Fruit fly (Drosophila melanogaster) whole organism, prepupa: ENCODE data around the gene mRpL22.

Source experiments
- CG11902 ChIP-seq: fragments of 200-800 bp; sonication (Bioruptor generic); optimal IDR thresholded peaks from 3 replicates; lab custom pipeline; 2016; ENCODE audit warnings: missing biosample characterization, missing genetic modification characterization
- CG1621 ChIP-seq: fragments of 200-800 bp; sonication (Bioruptor generic); optimal IDR thresholded peaks from 3 replicates; lab custom pipeline; 2018; ENCODE audit warnings: missing biosample characterization, mild to moderate bottlenecking, missing genetic modification characterization
- CG3032 ChIP-seq: fragments of 200-800 bp; optimal IDR thresholded peaks from 2 replicates; lab custom pipeline; 2019; ENCODE audit warnings: missing biosample characterization, mild to moderate bottlenecking, missing genetic modification characterization, moderate library complexity
- CG31627 ChIP-seq: fragments of 200-800 bp; sonication (Bioruptor generic); optimal IDR thresholded peaks from 3 replicates; lab custom pipeline; 2016; ENCODE audit warnings: missing biosample characterization, missing genetic modification characterization
- CG34406 ChIP-seq: fragments of 200-800 bp; sonication (Bioruptor generic); optimal IDR thresholded peaks from 3 replicates; lab custom pipeline; 2016; ENCODE audit warnings: missing biosample characterization, missing genetic modification characterization
- CG3919 ChIP-seq: fragments of 200-800 bp; sonication (Bioruptor generic); optimal IDR thresholded peaks from 3 replicates; lab custom pipeline; 2016; ENCODE audit warnings: missing biosample characterization, missing genetic modification characterization
- CG6163 ChIP-seq: fragments of 200-800 bp; sonication (Bioruptor generic); IDR thresholded peaks from 3 replicates; pipeline ENCODE4 v1.3.6; 2022; ENCODE audit warnings: missing biosample characterization, missing genetic modification characterization
- CG6276 ChIP-seq: fragments of 200-800 bp; sonication (Bioruptor generic); optimal IDR thresholded peaks from 2 replicates; lab custom pipeline; 2017; ENCODE audit warnings: missing biosample characterization, mild to moderate bottlenecking, missing genetic modification characterization
- CG6854 ChIP-seq: fragments of 200-800 bp; sonication (Bioruptor generic); optimal IDR thresholded peaks from 2 replicates; lab custom pipeline; 2017; ENCODE audit warnings: missing biosample characterization, mild to moderate bottlenecking, missing genetic modification characterization
- CG7368 ChIP-seq: fragments of 200-800 bp; sonication (Bioruptor generic); optimal IDR thresholded peaks from 3 replicates; lab custom pipeline; 2016; ENCODE audit warnings: missing biosample characterization, missing genetic modification characterization
- CG8119 ChIP-seq: fragments of 200-800 bp; sonication (Bioruptor generic); IDR thresholded peaks from 3 replicates; pipeline ENCODE4 v1.3.6; 2022; ENCODE audit warnings: missing biosample characterization, missing genetic modification characterization
- CG8319 ChIP-seq: fragments of 200-800 bp; sonication (Bioruptor generic); optimal IDR thresholded peaks from 3 replicates; lab custom pipeline; 2016; ENCODE audit warnings: missing biosample characterization, missing genetic modification characterization
- CG8632 ChIP-seq: fragments of 200-800 bp; sonication (Bioruptor generic); optimal IDR thresholded peaks from 3 replicates; lab custom pipeline; 2016; ENCODE audit warnings: missing biosample characterization, missing genetic modification characterization
- CG9139 ChIP-seq: fragments of 200-800 bp; sonication (Bioruptor generic); optimal IDR thresholded peaks from 3 replicates; lab custom pipeline; 2017; ENCODE audit warnings: missing biosample characterization, mild to moderate bottlenecking, missing genetic modification characterization
- Eip75B ChIP-seq: fragments of 200-800 bp; sonication (Bioruptor generic); optimal IDR thresholded peaks from 3 replicates; lab custom pipeline; 2016; ENCODE audit warnings: missing biosample characterization, missing genetic modification characterization
- Eip78C ChIP-seq: fragments of 200-800 bp; sonication (Bioruptor generic); peaks from one replicate; lab custom pipeline; 2016; ENCODE audit warnings: missing biosample characterization, missing genetic modification characterization
- Eip93F ChIP-seq: fragments of 200-800 bp; sonication (Bioruptor generic); optimal IDR thresholded peaks from 2 replicates; lab custom pipeline; 2016; ENCODE audit warnings: missing biosample characterization, mild to moderate bottlenecking, missing genetic modification characterization
- Ets96B ChIP-seq: fragments of 200-800 bp; optimal IDR thresholded peaks from 2 replicates; lab custom pipeline; 2019; ENCODE audit warnings: missing biosample characterization, mild to moderate bottlenecking, missing genetic modification characterization, moderate library complexity
- Gug ChIP-seq: fragments of 200-800 bp; sonication (Bioruptor generic); IDR thresholded peaks from 2 replicates; pipeline ENCODE4 v1.3.6; 2022; ENCODE audit warnings: missing biosample characterization, missing genetic modification characterization
- Hr38 ChIP-seq: sonication (Bioruptor generic); optimal IDR thresholded peaks from 2 replicates; lab custom pipeline; 2016; ENCODE audit warnings: missing biosample characterization, missing genetic modification characterization
- Hr39 ChIP-seq: fragments of 200-800 bp; sonication (Bioruptor generic); optimal IDR thresholded peaks from 2 replicates; lab custom pipeline; 2016; ENCODE audit warnings: missing biosample characterization, missing genetic modification characterization
- Hr4 ChIP-seq: fragments of 200-800 bp; sonication (Bioruptor generic); optimal IDR thresholded peaks from 3 replicates; lab custom pipeline; 2016; ENCODE audit warnings: missing biosample characterization, missing genetic modification characterization
- Met ChIP-seq: fragments of 200-800 bp; sonication (Bioruptor generic); optimal IDR thresholded peaks from 3 replicates; lab custom pipeline; 2016; ENCODE audit warnings: missing biosample characterization, missing genetic modification characterization
- OdsH ChIP-seq: fragments of 200-800 bp; sonication (Bioruptor generic); optimal IDR thresholded peaks from 3 replicates; lab custom pipeline; 2016; ENCODE audit warnings: missing biosample characterization, missing genetic modification characterization
- Smox ChIP-seq: fragments of 200-800 bp; sonication (Bioruptor generic); optimal IDR thresholded peaks from 3 replicates; lab custom pipeline; 2016; ENCODE audit warnings: missing biosample characterization, missing genetic modification characterization
- Sox102F ChIP-seq: fragments of 200-800 bp; sonication (Bioruptor generic); optimal IDR thresholded peaks from 2 replicates; lab custom pipeline; 2016; ENCODE audit warnings: missing biosample characterization, mild to moderate bottlenecking, missing genetic modification characterization
- Sox14 ChIP-seq: fragments of 200-800 bp; sonication (Bioruptor generic); optimal IDR thresholded peaks from 3 replicates; lab custom pipeline; 2016; ENCODE audit warnings: missing biosample characterization, missing genetic modification characterization
- Sox15 ChIP-seq: fragments of 200-800 bp; sonication (Bioruptor generic); optimal IDR thresholded peaks from 3 replicates; lab custom pipeline; 2016; ENCODE audit warnings: missing biosample characterization, missing genetic modification characterization
- acj6 ChIP-seq: fragments of 200-800 bp; sonication (Bioruptor generic); optimal IDR thresholded peaks from 3 replicates; lab custom pipeline; 2016; ENCODE audit warnings: missing biosample characterization, missing genetic modification characterization
- cyc ChIP-seq: fragments of 200-800 bp; sonication (Bioruptor generic); optimal IDR thresholded peaks from 3 replicates; lab custom pipeline; 2016; ENCODE audit warnings: missing biosample characterization, missing genetic modification characterization
- eg ChIP-seq: fragments of 200-800 bp; sonication (Bioruptor generic); IDR thresholded peaks from 3 replicates; pipeline ENCODE4 v1.3.6; 2022; ENCODE audit warnings: missing biosample characterization, missing genetic modification characterization
- esn ChIP-seq: fragments of 200-800 bp; sonication (Bioruptor generic); optimal IDR thresholded peaks from 2 replicates; lab custom pipeline; 2016; ENCODE audit warnings: missing biosample characterization, mild to moderate bottlenecking, missing genetic modification characterization, moderate library complexity
- fd85E ChIP-seq: fragments of 200-800 bp; sonication (Bioruptor generic); optimal IDR thresholded peaks from 3 replicates; lab custom pipeline; 2016; ENCODE audit warnings: missing biosample characterization, missing genetic modification characterization
- fkh ChIP-seq: fragments of 200-800 bp; sonication (Bioruptor generic); optimal IDR thresholded peaks from 3 replicates; lab custom pipeline; 2017; ENCODE audit warnings: missing biosample characterization, mild to moderate bottlenecking, missing genetic modification characterization, moderate library complexity
- lz ChIP-seq: fragments of 200-800 bp; sonication (Bioruptor generic); optimal IDR thresholded peaks from 3 replicates; lab custom pipeline; 2016; ENCODE audit warnings: missing biosample characterization, missing genetic modification characterization
- salr ChIP-seq, 2 experiments: fragments of 200-800 bp; sonication (Bioruptor generic); optimal IDR thresholded peaks; 3 replicates each; lab custom pipeline; 2016 to 2018; ENCODE audit warnings: missing biosample characterization in 2 of 2, missing genetic modification characterization in 2 of 2, mild to moderate bottlenecking in 1 of 2
- spab ChIP-seq: fragments of 200-800 bp; sonication (Bioruptor generic); optimal IDR thresholded peaks from 2 replicates; lab custom pipeline; 2017; ENCODE audit warnings: missing biosample characterization, mild to moderate bottlenecking, missing genetic modification characterization, missing genetic modification reagents
- ss ChIP-seq, 2 experiments: fragments of 200-800 bp; sonication (Bioruptor generic); optimal IDR thresholded peaks; 2 replicates in 1 of 2; 3 replicates in 1 of 2; lab custom pipeline; 2017 to 2018; ENCODE audit warnings: mild to moderate bottlenecking in 2 of 2, missing biosample characterization in 2 of 2, missing genetic modification characterization in 2 of 2, moderate library complexity in 1 of 2
- topi ChIP-seq: fragments of 200-800 bp; sonication (Bioruptor generic); optimal IDR thresholded peaks from 3 replicates; lab custom pipeline; 2016; ENCODE audit warnings: missing biosample characterization, missing genetic modification characterization
- vri ChIP-seq: fragments of 200-800 bp; sonication (Bioruptor generic); optimal IDR thresholded peaks from 3 replicates; lab custom pipeline; 2016; ENCODE audit warnings: missing biosample characterization, mild to moderate bottlenecking, missing genetic modification characterization

The mRpL22 gene

dm6 chrX:16786860-16787415, 3.2 kb downstream of the mRpL22 start, which contains the start of the genes CG9609 and Sap30:
Gene CG9609, minus strand, starts transcription at chrX:16787008.
Gene Sap30, plus strand, starts transcription at chrX:16787283.
- TF ChIP-seq Eip93F (GFP tag; lab: Kevin White, UChicago) (no peak), Eip78C (GFP tag; lab: Kevin White, UChicago) (peak; percentile 49), CG11902 (GFP tag; lab: Kevin White, UChicago) (no peak), CG8119 (GFP tag; lab: Robert Waterston, UW) (no peak), Sox15 (GFP tag; lab: Kevin White, UChicago) (no peak), esn (GFP tag; lab: Kevin White, UChicago) (peak; percentile 15), OdsH (GFP tag; lab: Kevin White, UChicago) (no peak)

dm6 chrX:16787416-16787900, 3.7 kb downstream of the mRpL22 start:
- no peak for TF ChIP-seq eg (GFP tag; lab: Robert Waterston, UW)
- no peak for TF ChIP-seq CG34406
- peak; percentile 39 for TF ChIP-seq acj6
- TF ChIP-seq fd85E (GFP tag; lab: Kevin White, UChicago) = no peak
- TF ChIP-seq CG31627 (GFP tag; lab: Kevin White, UChicago) = peak; percentile 0
- TF ChIP-seq esn (GFP tag; lab: Kevin White, UChicago) = no peak
- no peak for TF ChIP-seq topi (GFP tag; lab: Kevin White, UChicago)
- TF ChIP-seq Eip93F (GFP tag; lab: Kevin White, UChicago) = no peak
- TF ChIP-seq Eip78C (GFP tag; lab: Kevin White, UChicago) = no peak
- TF ChIP-seq Sox14 (GFP tag; lab: Kevin White, UChicago) = peak; percentile 61
- no peak for TF ChIP-seq OdsH (GFP tag; lab: Kevin White, UChicago)
- TF ChIP-seq salr (GFP tag; optimal IDR thresholded peaks at IDR 0.05; lab: Kevin White, UChicago) = no peak
- TF ChIP-seq CG9139 (GFP tag; lab: Kevin White, UChicago) = no peak
- TF ChIP-seq CG6163 = 0 out of 3 replicates have a peak, but pooled peaks have one; percentile 12
- no peak for TF ChIP-seq CG8319 (GFP tag; lab: Kevin White, UChicago)
- TF ChIP-seq spab (GFP tag; lab: Kevin White, UChicago) = no peak
- no peak for TF ChIP-seq Sox102F (GFP tag; lab: Kevin White, UChicago)
- TF ChIP-seq CG7368 (GFP tag; lab: Kevin White, UChicago) = no peak
- TF ChIP-seq Gug (GFP tag; lab: Robert Waterston, UW) = no peak
- TF ChIP-seq cyc = no peak
- no peak for TF ChIP-seq Hr4
- no peak for TF ChIP-seq Eip75B (GFP tag; lab: Kevin White, UChicago)
- no peak for TF ChIP-seq vri (GFP tag; lab: Kevin White, UChicago)
- TF ChIP-seq CG3032 (tag; lab: Kevin White, UChicago) = no peak
- no peak for TF ChIP-seq ss (GFP tag; optimal IDR thresholded peaks at IDR 0.05; lab: Kevin White, UChicago)
- TF ChIP-seq CG3919 = no peak
- TF ChIP-seq lz (GFP tag; lab: Kevin White, UChicago) = no peak
- no peak for TF ChIP-seq Ets96B (tag; lab: Kevin White, UChicago)
- TF ChIP-seq CG6276 (GFP tag; lab: Kevin White, UChicago) = no peak

dm6 chrX:16791058-16791457, 7.3 kb downstream of the mRpL22 start, which contains the start of gene Rrp45:
Gene Rrp45, minus strand, starts transcription at chrX:16791266.
- peak; percentile 52 for TF ChIP-seq Eip78C (GFP tag; lab: Kevin White, UChicago)
- peak; percentile 18 for TF ChIP-seq Sox14 (GFP tag; lab: Kevin White, UChicago)
- no peak for TF ChIP-seq esn (GFP tag; lab: Kevin White, UChicago)

- TF ChIP-seq ss (GFP tag; optimal IDR thresholded peaks at IDR 0.05; lab: Kevin White, UChicago) = peak; percentile 22 to 29
- no peak for TF ChIP-seq Hr38
- peak; percentile 30 for TF ChIP-seq Eip78C (GFP tag; lab: Kevin White, UChicago)
- TF ChIP-seq Hr39 (GFP tag; lab: Kevin White, UChicago) = no peak
- no peak for TF ChIP-seq Smox (GFP tag; lab: Kevin White, UChicago)
- no peak for TF ChIP-seq fkh (GFP tag; lab: Kevin White, UChicago)
- TF ChIP-seq CG8632 (GFP tag; lab: Kevin White, UChicago) = no peak
- TF ChIP-seq Met (GFP tag; lab: Kevin White, UChicago) = no peak
- peak; percentile 7 for TF ChIP-seq CG6854 (GFP tag; lab: Kevin White, UChicago)
- peak; percentile 35 for TF ChIP-seq CG1621 (tag; lab: Kevin White, UChicago)
- TF ChIP-seq Hr4 = no peak
Measured at dm6 chrX:16791920-16792829, 8.4 kb downstream of the mRpL22 start, which contains the start of gene CG4768. Gene CG4768, plus strand, starts transcription at chrX:16792119.
